Fruit fly (Drosophila melanogaster): Measurements from ENCODE around the gene Septin1.

Gene Septin1

dm6 chrX:21369149-21369988 lies 11.3 kb downstream of the Septin1 start:
- TF ChIP-seq CG18476 (GFP tag; optimal IDR thresholded peaks at IDR 0.05) = no peak
- TF ChIP-seq HLH3B (GFP tag; IDR thresholded peaks at IDR 0.05) = no peak
- peak; percentile 14 for TF ChIP-seq pzg (GFP tag; optimal IDR thresholded peaks at IDR 0.05)
- no peak for TF ChIP-seq YL-1 (GFP tag; optimal IDR thresholded peaks at IDR 0.05)
- TF ChIP-seq pho (GFP tag; optimal IDR thresholded peaks at IDR 0.05) = no peak
- TF ChIP-seq sd (tag; optimal IDR thresholded peaks at IDR 0.05) = peak; percentile 44
- TF ChIP-seq CG7928 (GFP tag; optimal IDR thresholded peaks at IDR 0.05) = no peak
- TF ChIP-seq Stat92E (GFP tag; optimal IDR thresholded peaks at IDR 0.05) = no peak
- TF ChIP-seq CG2120 (GFP tag; optimal IDR thresholded peaks at IDR 0.05) = peak; percentile 7
- TF ChIP-seq CG3995 (GFP tag; optimal IDR thresholded peaks at IDR 0.05) = peak; percentile 81
- 0 out of 2 replicates have a peak, but pooled peaks have one; percentile 19 for TF ChIP-seq slbo (GFP tag; IDR thresholded peaks at IDR 0.05)
- TF ChIP-seq CG6854 (GFP tag; optimal IDR thresholded peaks at IDR 0.05) = no peak
- no peak for TF ChIP-seq CG32767 (GFP tag; IDR thresholded peaks at IDR 0.05)
- TF ChIP-seq CG9797 (GFP tag; optimal IDR thresholded peaks at IDR 0.05) = no peak
- no peak for TF ChIP-seq Mad (GFP tag; optimal IDR thresholded peaks at IDR 0.05)
- TF ChIP-seq prd (optimal IDR thresholded peaks at IDR 0.05) = no peak
- TF ChIP-seq prd (GFP tag; IDR thresholded peaks at IDR 0.05) = no peak
- TF ChIP-seq Hand (GFP tag; optimal IDR thresholded peaks at IDR 0.05) = no peak
- TF ChIP-seq CG6272 (GFP tag; IDR thresholded peaks at IDR 0.05) = no peak
- TF ChIP-seq BEAF-32 (GFP tag; optimal IDR thresholded peaks at IDR 0.05) = peak; percentile 30
- peak; percentile 14 for TF ChIP-seq CG10543 (GFP tag; optimal IDR thresholded peaks at IDR 0.05)
- no peak for TF ChIP-seq en (GFP tag; optimal IDR thresholded peaks at IDR 0.05)
- TF ChIP-seq CG17568 (GFP tag; optimal IDR thresholded peaks at IDR 0.05) = no peak
- TF ChIP-seq nerfin-1 (tag; optimal IDR thresholded peaks at IDR 0.05) = peak; percentile 29
- no peak for TF ChIP-seq dimm (GFP tag; IDR thresholded peaks at IDR 0.05)
- TF ChIP-seq ci (GFP tag; IDR thresholded peaks at IDR 0.05) = no peak
- no peak for TF ChIP-seq Nf-YB (GFP tag; optimal IDR thresholded peaks at IDR 0.05)
- no peak for TF ChIP-seq klu (GFP tag; IDR thresholded peaks at IDR 0.05)
- no peak for TF ChIP-seq chn (GFP tag; optimal IDR thresholded peaks at IDR 0.05)
- TF ChIP-seq pfk (GFP tag; optimal IDR thresholded peaks at IDR 0.05) = no peak
- TF ChIP-seq Ssrp (tag; optimal IDR thresholded peaks at IDR 0.05) = no peak
- no peak for TF ChIP-seq gce (GFP tag; IDR thresholded peaks at IDR 0.05)
- no peak for TF ChIP-seq CkIIα-i1 (GFP tag; IDR thresholded peaks at IDR 0.05)
- peak; percentile 59 for TF ChIP-seq cg (GFP tag; optimal IDR thresholded peaks at IDR 0.05)
- TF ChIP-seq CG16863 (GFP tag; optimal IDR thresholded peaks at IDR 0.05) = no peak
- TF ChIP-seq MESR4 (GFP tag; optimal IDR thresholded peaks at IDR 0.05) = no peak
- TF ChIP-seq fd102C (GFP tag; optimal IDR thresholded peaks at IDR 0.05) = no peak
- TF ChIP-seq CG15601 (tag; optimal IDR thresholded peaks at IDR 0.05) = no peak
- TF ChIP-seq CG7357 (GFP tag; IDR thresholded peaks at IDR 0.05) = no peak
- TF ChIP-seq aop (GFP tag; IDR thresholded peaks at IDR 0.05) = no peak
- peak; percentile 6 for TF ChIP-seq gem (tag; optimal IDR thresholded peaks at IDR 0.05)
- TF ChIP-seq crc (GFP tag; optimal IDR thresholded peaks at IDR 0.05) = no peak
- TF ChIP-seq Nf-YA (GFP tag; IDR thresholded peaks at IDR 0.05) = no peak
- TF ChIP-seq bbx (GFP tag; IDR thresholded peaks at IDR 0.05; ENCODE audit: partially characterized antibody) = peak; percentile 54
- no peak for TF ChIP-seq B-H1 (GFP tag; IDR thresholded peaks at IDR 0.05)
- TF ChIP-seq CG7745 (tag; optimal IDR thresholded peaks at IDR 0.05) = no peak
- no peak for TF ChIP-seq sug (tag; optimal IDR thresholded peaks at IDR 0.05)
- TF ChIP-seq Myb (GFP tag; optimal IDR thresholded peaks at IDR 0.05) = no peak
- no peak for TF ChIP-seq sisA (GFP tag; IDR thresholded peaks at IDR 0.05)
- no peak for TF ChIP-seq CG12391 (tag; optimal IDR thresholded peaks at IDR 0.05)

Measured in whole organism, embryonic.